Worm (Caenorhabditis elegans): Measurements from ENCODE around the gene C39E9.12.

DNA sequence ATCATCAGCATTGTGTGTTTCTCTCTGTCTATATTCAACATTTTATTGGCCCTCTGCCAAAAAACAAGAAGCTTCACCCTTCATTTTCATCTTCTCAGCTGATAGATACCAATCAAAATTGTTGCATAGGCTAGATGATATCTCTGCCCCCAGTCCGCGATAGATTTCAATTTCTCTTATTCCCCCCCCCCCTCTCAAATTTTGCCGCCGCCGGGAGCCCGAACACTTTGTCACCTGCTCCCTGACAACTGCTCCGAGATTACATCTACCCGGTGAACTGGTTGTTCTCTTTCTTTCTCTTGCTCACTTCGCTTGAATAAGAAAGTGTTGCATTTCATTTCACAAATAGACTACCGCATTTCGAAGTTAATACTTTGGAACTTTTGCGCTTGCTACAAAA is 32.2 kb downstream of the C39E9.12 start:
- TF ChIP-seq ceh-28 (tag; optimal IDR thresholded peaks at IDR 0.05): no peak
- TF ChIP-seq elt-1 (tag; optimal IDR thresholded peaks at IDR 0.05): no peak
- TF ChIP-seq egl-27 (tag; optimal IDR thresholded peaks at IDR 0.05): no peak
- no peak for TF ChIP-seq unc-62 (GFP tag; optimal IDR thresholded peaks at IDR 0.05)
- no peak for TF ChIP-seq nhr-25 (tag; optimal IDR thresholded peaks at IDR 0.05)
- no peak for TF ChIP-seq nhr-28 (tag; optimal IDR thresholded peaks at IDR 0.05)
- TF ChIP-seq nhr-76 (tag; optimal IDR thresholded peaks at IDR 0.05): no peak
